Fruit fly (Drosophila melanogaster) whole organism, pupa: Measurements from ENCODE around the gene CG31807.

ENCODE experiments used
- CG10348 ChIP-seq: fragments of 200-800 bp; sonication (Bioruptor generic); IDR thresholded peaks from 2 replicates; pipeline ENCODE4 v1.3.6; 2022; ENCODE audit warnings: missing biosample characterization, missing genetic modification characterization
- CG12605 ChIP-seq: fragments of 200-800 bp; sonication (Bioruptor generic); IDR thresholded peaks from 2 replicates; pipeline ENCODE4 v1.3.6; 2022; ENCODE audit warnings: missing biosample characterization, missing genetic modification characterization
- CG32121 ChIP-seq: fragments of 200-800 bp; sonication (Bioruptor generic); IDR thresholded peaks from 2 replicates; pipeline ENCODE4 v1.3.6; 2022; ENCODE audit warnings: missing biosample characterization, missing genetic modification characterization
- CG8159 ChIP-seq: fragments of 200-800 bp; sonication (Bioruptor generic); optimal IDR thresholded peaks from 3 replicates; lab custom pipeline; 2018; ENCODE audit warnings: missing biosample characterization, mild to moderate bottlenecking, missing genetic modification characterization, moderate library complexity
- CG8301 ChIP-seq: fragments of 200-800 bp; sonication (Bioruptor generic); optimal IDR thresholded peaks from 2 replicates; lab custom pipeline; 2018; ENCODE audit warnings: missing biosample characterization, mild to moderate bottlenecking, missing genetic modification characterization
- D1 ChIP-seq: fragments of 200-800 bp; sonication (Bioruptor generic); optimal IDR thresholded peaks from 2 replicates; lab custom pipeline; 2018; ENCODE audit warnings: missing biosample characterization, mild to moderate bottlenecking, missing genetic modification characterization, moderate library complexity
- EcR ChIP-seq: fragments of 200-800 bp; sonication (Bioruptor generic); optimal IDR thresholded peaks from 3 replicates; lab custom pipeline; 2019; ENCODE audit warnings: missing biosample characterization, missing genetic modification characterization, mild to moderate bottlenecking, moderate library complexity, missing genetic modification reagents
- fd96Ca ChIP-seq: fragments of 200-800 bp; sonication (Bioruptor generic); IDR thresholded peaks from 3 replicates; pipeline ENCODE4 v1.3.6; 2022; ENCODE audit warnings: missing biosample characterization, missing genetic modification characterization
- gl ChIP-seq: fragments of 200-800 bp; sonication (Bioruptor generic); optimal IDR thresholded peaks from 2 replicates; lab custom pipeline; 2018; ENCODE audit warnings: missing biosample characterization, mild to moderate bottlenecking, missing genetic modification characterization

dm6 chr2L:16730939-16731338 lies 47.1 kb upstream of the CG31807 start, which contains the start of gene CG17996:
- no peak for TF ChIP-seq EcR
- TF ChIP-seq CG32121 (GFP tag; lab: Robert Waterston, UW): no peak
- no peak for TF ChIP-seq CG8301 (tag; lab: Kevin White, UChicago)
- no peak for TF ChIP-seq CG8159 (tag; lab: Kevin White, UChicago)
- no peak for TF ChIP-seq CG12605
- TF ChIP-seq fd96Ca (GFP tag; lab: Robert Waterston, UW): no peak
- no peak for TF ChIP-seq CG10348 (GFP tag; lab: Robert Waterston, UW)
- TF ChIP-seq D1 (tag; lab: Kevin White, UChicago): no peak
- TF ChIP-seq gl: no peak
